Fruit fly (Drosophila melanogaster) whole organism, embryonic: ENCODE results near the gene CG7135.

ENCODE experiments used
- B-H1 ChIP-seq: fragments of 200-800 bp; sonication (Bioruptor generic); IDR thresholded peaks from 3 replicates; pipeline ENCODE4 v1.3.6; 2022; ENCODE audit warnings: missing biosample characterization, missing genetic modification characterization
- B-H2 ChIP-seq: fragments of 200-800 bp; sonication (Bioruptor generic); optimal IDR thresholded peaks from 2 replicates; lab custom pipeline; 2018; ENCODE audit warnings: missing biosample characterization, mild to moderate bottlenecking, missing genetic modification characterization
- Bdp1 ChIP-seq: fragments of 200-800 bp; sonication (Bioruptor generic); optimal IDR thresholded peaks from 3 replicates; lab custom pipeline; 2016; ENCODE audit warnings: missing biosample characterization, missing genetic modification characterization
- CG1024 ChIP-seq: fragments of 200-800 bp; sonication (Bioruptor generic); IDR thresholded peaks from 2 replicates; pipeline ENCODE4 v1.3.6; 2022; ENCODE audit warnings: missing biosample characterization, missing genetic modification characterization
- CG12659 ChIP-seq: fragments of 200-800 bp; sonication (Bioruptor generic); optimal IDR thresholded peaks from 3 replicates; lab custom pipeline; 2017; ENCODE audit warnings: mild to moderate bottlenecking, missing biosample characterization, missing genetic modification reagents, missing genetic modification characterization
- CG13123 ChIP-seq: fragments of 200-800 bp; sonication (Bioruptor generic); optimal IDR thresholded peaks from 2 replicates; lab custom pipeline; 2016; ENCODE audit warnings: missing biosample characterization, missing genetic modification characterization
- CG14050 ChIP-seq: fragments of 200-800 bp; sonication (Bioruptor generic); IDR thresholded peaks from 3 replicates; pipeline ENCODE4 v1.3.6; 2022; ENCODE audit warnings: missing biosample characterization, missing genetic modification characterization
- CG15269 ChIP-seq: fragments of 200-800 bp; sonication (Bioruptor generic); optimal IDR thresholded peaks from 2 replicates; lab custom pipeline; 2018; ENCODE audit warnings: missing biosample characterization, mild to moderate bottlenecking, missing genetic modification characterization, moderate library complexity
- CG15514 ChIP-seq: fragments of 200-800 bp; sonication (Bioruptor generic); optimal IDR thresholded peaks from 3 replicates; lab custom pipeline; 2017; ENCODE audit warnings: missing biosample characterization, missing genetic modification characterization, mild to moderate bottlenecking, moderate library complexity, missing genetic modification reagents
- CG16813 ChIP-seq: fragments of 200-800 bp; sonication (Bioruptor generic); IDR thresholded peaks from 3 replicates; pipeline ENCODE4 v1.3.6; 2022; ENCODE audit warnings: missing biosample characterization, missing genetic modification characterization; ENCODE audit not compliant: partially characterized antibody
- CG17361 ChIP-seq: fragments of 200-800 bp; sonication (Bioruptor generic); IDR thresholded peaks from 3 replicates; pipeline ENCODE4 v1.3.6; 2022; ENCODE audit warnings: missing biosample characterization, missing genetic modification characterization
- CG17568 ChIP-seq: fragments of 200-800 bp; sonication (Bioruptor generic); optimal IDR thresholded peaks from 2 replicates; lab custom pipeline; 2018; ENCODE audit warnings: missing biosample characterization, mild to moderate bottlenecking, missing genetic modification characterization, moderate library complexity
- CG17802 ChIP-seq: fragments of 200-800 bp; sonication (Bioruptor generic); optimal IDR thresholded peaks from 2 replicates; lab custom pipeline; 2018; ENCODE audit warnings: missing biosample characterization, mild to moderate bottlenecking, missing genetic modification characterization, moderate library complexity
- CG18764 ChIP-seq: fragments of 200-800 bp; sonication (Bioruptor generic); optimal IDR thresholded peaks from 3 replicates; lab custom pipeline; 2016; ENCODE audit warnings: missing biosample characterization, missing genetic modification characterization
- CG2712 ChIP-seq: fragments of 200-800 bp; optimal IDR thresholded peaks from 3 replicates; lab custom pipeline; 2019; ENCODE audit warnings: missing biosample characterization, mild to moderate bottlenecking, missing genetic modification characterization, moderate library complexity
- CG30020 ChIP-seq: fragments of 200-800 bp; optimal IDR thresholded peaks from 2 replicates; lab custom pipeline; 2019; ENCODE audit warnings: missing biosample characterization, mild to moderate bottlenecking, missing genetic modification characterization, moderate library complexity
- CG3995 ChIP-seq: fragments of 200-800 bp; sonication (Bioruptor generic); optimal IDR thresholded peaks from 3 replicates; lab custom pipeline; 2016; ENCODE audit warnings: missing biosample characterization, missing genetic modification characterization
- CG4282 ChIP-seq: fragments of 200-800 bp; sonication (Bioruptor generic); optimal IDR thresholded peaks from 2 replicates; lab custom pipeline; 2016; ENCODE audit warnings: missing biosample characterization, missing genetic modification characterization
- CG4424 ChIP-seq: fragments of 200-800 bp; sonication (Bioruptor generic); optimal IDR thresholded peaks from 3 replicates; lab custom pipeline; 2016; ENCODE audit warnings: missing biosample characterization, missing genetic modification characterization
- CG4617 ChIP-seq: fragments of 200-800 bp; sonication (Bioruptor generic); optimal IDR thresholded peaks from 3 replicates; lab custom pipeline; 2016; ENCODE audit warnings: missing biosample characterization, missing genetic modification characterization, borderline replicate concordance
- CG6791 ChIP-seq: fragments of 200-800 bp; sonication (Bioruptor generic); IDR thresholded peaks from 3 replicates; pipeline ENCODE4 v1.3.6; 2022; ENCODE audit warnings: missing biosample characterization, missing genetic modification characterization; ENCODE audit not compliant: partially characterized antibody
- D19B ChIP-seq: fragments of 200-800 bp; sonication (Bioruptor generic); optimal IDR thresholded peaks from 2 replicates; lab custom pipeline; 2017; ENCODE audit warnings: missing biosample characterization, mild to moderate bottlenecking, missing genetic modification characterization
- Dbx ChIP-seq: fragments of 200-800 bp; sonication (Bioruptor generic); IDR thresholded peaks from 3 replicates; pipeline ENCODE4 v1.3.6; 2022; ENCODE audit warnings: missing biosample characterization, missing genetic modification characterization
- Dll ChIP-seq: fragments of 200-800 bp; sonication (Bioruptor generic); IDR thresholded peaks from 4 replicates; pipeline ENCODE4 v1.3.6; 2022; ENCODE audit warnings: missing biosample characterization, missing genetic modification characterization; ENCODE audit not compliant: partially characterized antibody
- Ets97D ChIP-seq: fragments of 200-800 bp; sonication (Bioruptor generic); optimal IDR thresholded peaks from 3 replicates; lab custom pipeline; 2016; ENCODE audit warnings: missing biosample characterization, missing genetic modification characterization
- HLH4C ChIP-seq: fragments of 200-800 bp; sonication (Bioruptor generic); IDR thresholded peaks from 3 replicates; pipeline ENCODE4 v1.3.6; 2022; ENCODE audit warnings: missing biosample characterization, missing genetic modification characterization; ENCODE audit not compliant: partially characterized antibody
- MESR4 ChIP-seq: fragments of 200-800 bp; sonication (Bioruptor generic); optimal IDR thresholded peaks from 2 replicates; lab custom pipeline; 2018; ENCODE audit warnings: missing biosample characterization, mild to moderate bottlenecking, missing genetic modification characterization, moderate library complexity
- Pdp1 ChIP-seq, 2 experiments: fragments of 200-800 bp; sonication (Bioruptor generic); optimal IDR thresholded peaks; 3 replicates each; lab custom pipeline; 2016; ENCODE audit warnings: missing biosample characterization in 2 of 2, missing genetic modification characterization in 2 of 2, mild to moderate bottlenecking in 1 of 2, moderate library complexity in 1 of 2
- Sry-δ ChIP-seq: fragments of 200-800 bp; sonication (Bioruptor generic); optimal IDR thresholded peaks from 2 replicates; lab custom pipeline; 2016; ENCODE audit warnings: missing biosample characterization, missing genetic modification characterization
- ato ChIP-seq: fragments of 200-800 bp; sonication (Bioruptor generic); IDR thresholded peaks from 2 replicates; pipeline ENCODE4 v1.3.6; 2022; ENCODE audit warnings: missing biosample characterization, missing genetic modification characterization; ENCODE audit not compliant: partially characterized antibody
- br ChIP-seq: fragments of >200 bp; optimal IDR thresholded peaks from 2 replicates; lab custom pipeline; 2017
- cg ChIP-seq: fragments of 200-800 bp; sonication (Bioruptor generic); optimal IDR thresholded peaks from 3 replicates; lab custom pipeline; 2019; ENCODE audit warnings: missing biosample characterization, mild to moderate bottlenecking, missing genetic modification characterization, moderate library complexity
- chinmo ChIP-seq: fragments of 200-800 bp; sonication (Bioruptor generic); IDR thresholded peaks from 4 replicates; pipeline ENCODE4 v1.3.6; 2022; ENCODE audit warnings: missing biosample characterization, missing genetic modification characterization; ENCODE audit not compliant: partially characterized antibody
- corto ChIP-seq: fragments of 200-800 bp; sonication (Bioruptor generic); optimal IDR thresholded peaks from 2 replicates; lab custom pipeline; 2016; ENCODE audit warnings: missing biosample characterization, mild to moderate bottlenecking, missing genetic modification characterization, moderate library complexity
- crc ChIP-seq: fragments of 200-800 bp; sonication (Bioruptor generic); optimal IDR thresholded peaks from 2 replicates; lab custom pipeline; 2016; ENCODE audit warnings: missing biosample characterization, missing genetic modification characterization
- disco-r ChIP-seq: fragments of 200-800 bp; sonication (Bioruptor generic); optimal IDR thresholded peaks from 2 replicates; lab custom pipeline; 2016; ENCODE audit warnings: missing biosample characterization, missing genetic modification characterization
- dm ChIP-seq: fragments of 200-800 bp; sonication (Bioruptor generic); optimal IDR thresholded peaks from 3 replicates; lab custom pipeline; 2016; ENCODE audit warnings: missing biosample characterization, missing genetic modification characterization
- ems ChIP-seq: fragments of 200-800 bp; sonication (Bioruptor generic); optimal IDR thresholded peaks from 3 replicates; lab custom pipeline; 2016; ENCODE audit warnings: missing biosample characterization, missing genetic modification characterization
- eve ChIP-seq, 2 experiments: fragments of >200 bp; optimal IDR thresholded peaks; 2 replicates each; lab custom pipeline; 2017; ENCODE audit warnings: missing biosample characterization in 2 of 2, missing genetic modification characterization in 2 of 2
- knrl ChIP-seq: fragments of 200-800 bp; sonication (Bioruptor generic); IDR thresholded peaks from 3 replicates; pipeline ENCODE4 v1.3.6; 2022; ENCODE audit warnings: missing biosample characterization, missing genetic modification characterization; ENCODE audit not compliant: partially characterized antibody
- lilli ChIP-seq: fragments of 200-800 bp; sonication (Bioruptor generic); optimal IDR thresholded peaks from 3 replicates; lab custom pipeline; 2016; ENCODE audit warnings: missing biosample characterization, missing genetic modification characterization
- mam ChIP-seq: fragments of 200-800 bp; sonication (Bioruptor generic); optimal IDR thresholded peaks from 3 replicates; lab custom pipeline; 2016; ENCODE audit warnings: missing biosample characterization, missing genetic modification characterization
- nmo ChIP-seq: fragments of 200-800 bp; sonication (Bioruptor generic); optimal IDR thresholded peaks from 2 replicates; lab custom pipeline; 2018; ENCODE audit warnings: missing biosample characterization, mild to moderate bottlenecking, missing genetic modification characterization, moderate library complexity
- otp ChIP-seq: fragments of 200-800 bp; sonication (Bioruptor generic); IDR thresholded peaks from 3 replicates; pipeline ENCODE4, ENCODE4 v1.3.6; 2022; ENCODE audit warnings: missing biosample characterization, missing genetic modification characterization
- pzg ChIP-seq: fragments of 200-800 bp; sonication (Bioruptor generic); optimal IDR thresholded peaks from 3 replicates; lab custom pipeline; 2018; ENCODE audit warnings: missing biosample characterization, mild to moderate bottlenecking, missing genetic modification characterization, moderate library complexity
- schlank ChIP-seq: fragments of 200-800 bp; sonication (Bioruptor generic); optimal IDR thresholded peaks from 2 replicates; lab custom pipeline; 2018; ENCODE audit warnings: missing biosample characterization, mild to moderate bottlenecking, missing genetic modification characterization
- sd ChIP-seq: fragments of 200-800 bp; sonication (Bioruptor generic); optimal IDR thresholded peaks from 3 replicates; lab custom pipeline; 2018; ENCODE audit warnings: missing biosample characterization, mild to moderate bottlenecking, missing genetic modification characterization, moderate library complexity
- sens ChIP-seq: fragments of 200-800 bp; sonication (Bioruptor generic); peaks from one replicate; lab custom pipeline; 2016; ENCODE audit warnings: missing biosample characterization, missing genetic modification characterization
- slbo ChIP-seq: fragments of 200-800 bp; sonication (Bioruptor generic); IDR thresholded peaks from 2 replicates; pipeline ENCODE4 v1.3.6; 2022; ENCODE audit warnings: missing biosample characterization, missing genetic modification characterization
- tna ChIP-seq: fragments of 200-800 bp; sonication (Bioruptor generic); IDR thresholded peaks from 2 replicates; pipeline ENCODE4 v1.3.6; 2022; ENCODE audit warnings: missing biosample characterization, missing genetic modification characterization; ENCODE audit not compliant: partially characterized antibody
- unc-4 ChIP-seq: fragments of 200-800 bp; sonication (Bioruptor generic); IDR thresholded peaks from 2 replicates; pipeline ENCODE4 v1.3.6; 2022; ENCODE audit warnings: missing biosample characterization, missing genetic modification characterization; ENCODE audit not compliant: partially characterized antibody

Gene CG7135

dm6 chrX:18090333-18090732, 13.1 kb upstream of the CG7135 start, which contains the start of gene Swt1 (continued):
- TF ChIP-seq Sry-δ (peak; percentile 81), CG12659 (peak; percentile 5), Ets97D (no peak), CG4617 (GFP tag; lab: Kevin White, UChicago) (peak; percentile 43), knrl (GFP tag; lab: Robert Waterston, UW) (peak; percentile 90), unc-4 (GFP tag; lab: Robert Waterston, UW) (peak; percentile 87), eve (GFP tag; optimal IDR thresholded peaks at IDR 0.05; lab: Kevin White, UChicago) (no peak), crc (no peak), br (no peak), CG13123 (GFP tag; lab: Kevin White, UChicago) (no peak), CG2712 (tag; lab: Kevin White, UChicago) (peak; percentile 17), Dll (peak; percentile 93), Pdp1 (GFP tag; optimal IDR thresholded peaks at IDR 0.05; lab: Kevin White, UChicago) (no peak), CG6791 (GFP tag; lab: Robert Waterston, UW) (peak; percentile 95), sens (GFP tag; lab: Kevin White, UChicago) (peak; percentile 52), CG16813 (GFP tag; lab: Robert Waterston, UW) (peak; percentile 93), CG30020 (tag; lab: Kevin White, UChicago) (peak; percentile 6), pzg (GFP tag; lab: Kevin White, UChicago) (peak; percentile 53), CG4424 (no peak), CG14050 (GFP tag; lab: Robert Waterston, UW) (no peak), CG15514 (no peak), mam (no peak), tna (GFP tag; lab: Robert Waterston, UW) (peak; percentile 74), ato (GFP tag; lab: Robert Waterston, UW) (peak; percentile 78), CG17802 (tag; lab: Kevin White, UChicago) (no peak), MESR4 (GFP tag; lab: Kevin White, UChicago) (peak; percentile 71), B-H2 (GFP tag; lab: Kevin White, UChicago) (no peak), chinmo (GFP tag; lab: Robert Waterston, UW) (peak; percentile 28; the same call in 1 of the 4 replicates), schlank (tag; lab: Kevin White, UChicago) (no peak), CG3995 (GFP tag; lab: Kevin White, UChicago) (no peak), dm (GFP tag; lab: Kevin White, UChicago) (no peak), cg (GFP tag; lab: Kevin White, UChicago) (no peak), CG15269 (tag; lab: Kevin White, UChicago) (no peak), corto (GFP tag; lab: Kevin White, UChicago) (no peak), lilli (GFP tag; lab: Kevin White, UChicago) (no peak), ems (GFP tag; lab: Kevin White, UChicago) (no peak), nmo (peak; percentile 18), otp (GFP tag; lab: Robert Waterston, UW) (no peak), CG4282 (GFP tag; lab: Kevin White, UChicago) (no peak), CG17361 (GFP tag; lab: Robert Waterston, UW) (no peak), HLH4C (GFP tag; lab: Robert Waterston, UW) (peak; percentile 95), CG18764 (no peak), Dbx (GFP tag; lab: Robert Waterston, UW) (peak; percentile 36; the same call in 1 of the 3 replicates), Bdp1 (GFP tag; lab: Kevin White, UChicago) (no peak), sd (tag; lab: Kevin White, UChicago) (no peak), slbo (GFP tag; lab: Robert Waterston, UW) (peak; percentile 10; the same call in 1 of the 2 replicates), B-H1 (GFP tag; lab: Robert Waterston, UW) (no peak), D19B (GFP tag; lab: Kevin White, UChicago) (no peak), CG1024 (no peak), disco-r (GFP tag; lab: Kevin White, UChicago) (no peak), CG17568 (GFP tag; lab: Kevin White, UChicago) (no peak)
